Worm (Caenorhabditis elegans): ENCODE data around the gene C24D10.5.

Gene C24D10.5

DNA sequence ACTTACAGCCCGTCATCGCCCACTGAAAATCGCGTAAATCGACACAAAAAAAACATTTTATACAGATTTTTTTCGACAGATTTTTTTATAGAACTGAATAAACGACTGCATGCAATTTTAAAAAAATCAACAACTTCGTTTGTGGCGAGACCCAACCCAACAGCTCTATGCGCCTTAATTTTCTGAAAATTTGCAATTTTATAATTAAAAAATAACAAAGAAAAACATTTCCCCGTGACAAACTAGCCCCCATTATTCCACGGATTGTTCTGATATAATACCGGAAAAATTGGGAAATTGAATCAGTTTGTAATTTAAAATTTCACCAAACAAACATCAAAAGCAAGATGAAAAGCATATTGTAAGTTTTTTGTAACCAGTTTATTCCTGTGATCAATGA lies 16.1 kb downstream of the C24D10.5 start, which contains the start of gene ptp-5.1:
Gene ptp-5.1, plus strand, starts transcription at position 301 of the 400 bp plus-strand sequence.
- TF ChIP-seq sma-3 (GFP tag; optimal IDR thresholded peaks at IDR 0.05) = no peak
- TF ChIP-seq ceh-16 (tag; optimal IDR thresholded peaks at IDR 0.05) = no peak
- TF ChIP-seq elt-3 (tag; optimal IDR thresholded peaks at IDR 0.05) = no peak
- TF ChIP-seq R02D3.7 (tag; optimal IDR thresholded peaks at IDR 0.05) = no peak
- TF ChIP-seq alr-1 (tag; optimal IDR thresholded peaks at IDR 0.05) = no peak
- TF ChIP-seq blmp-1 (tag; optimal IDR thresholded peaks at IDR 0.05; ENCODE audit: insufficient read depth) = no peak
- TF ChIP-seq lin-39 (tag; optimal IDR thresholded peaks at IDR 0.05) = no peak
- no peak for TF ChIP-seq fos-1 (tag; optimal IDR thresholded peaks at IDR 0.05)
- TF ChIP-seq nhr-129 (tag; optimal IDR thresholded peaks at IDR 0.05) = no peak
- no peak for TF ChIP-seq nhr-237 (tag; optimal IDR thresholded peaks at IDR 0.05)
- no peak for TF ChIP-seq mbf-1 (tag; optimal IDR thresholded peaks at IDR 0.05)
- TF ChIP-seq elt-1 (tag; optimal IDR thresholded peaks at IDR 0.05) = no peak

DNA sequence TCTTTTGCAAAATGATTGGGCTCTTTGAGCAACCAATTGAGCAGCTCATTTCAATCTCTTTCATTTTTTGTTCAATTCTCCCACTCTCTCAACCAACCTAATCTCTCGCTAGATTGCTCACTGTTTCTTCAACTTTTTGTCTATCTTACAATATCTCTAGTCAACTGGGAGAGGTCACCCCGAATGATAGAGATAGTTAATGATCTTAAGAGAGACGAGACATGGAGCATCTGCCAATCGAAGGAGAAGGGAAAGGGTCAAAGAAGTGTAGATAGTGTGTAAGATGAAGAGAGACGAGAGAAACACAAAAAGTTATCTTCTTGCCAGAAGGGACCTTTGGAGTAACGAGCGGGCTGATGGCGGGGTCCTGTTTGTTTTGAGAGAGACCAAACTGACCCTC lies 19.4 kb downstream of the C24D10.5 start:
- TF ChIP-seq ZK546.5 (tag; optimal IDR thresholded peaks at IDR 0.05) (no peak), nhr-21 (tag; optimal IDR thresholded peaks at IDR 0.05) (no peak), skn-1 (tag; optimal IDR thresholded peaks at IDR 0.05) (no peak), crh-2 (tag; optimal IDR thresholded peaks at IDR 0.05) (no peak), mdl-1 (tag; optimal IDR thresholded peaks at IDR 0.05) (no peak), nhr-10 (tag; optimal IDR thresholded peaks at IDR 0.05) (no peak), alr-1 (tag; optimal IDR thresholded peaks at IDR 0.05) (no peak), nhr-25 (tag; optimal IDR thresholded peaks at IDR 0.05) (no peak), sem-4 (tag; optimal IDR thresholded peaks at IDR 0.05) (no peak), C34F6.9 (tag; optimal IDR thresholded peaks at IDR 0.05) (peak; percentile 48), aly-2 (tag; optimal IDR thresholded peaks at IDR 0.05) (no peak), zag-1 (tag; optimal IDR thresholded peaks at IDR 0.05) (no peak), ztf-11 (tag; optimal IDR thresholded peaks at IDR 0.05) (no peak), F13H6.1 (tag; optimal IDR thresholded peaks at IDR 0.05) (peak; percentile 68), nhr-129 (tag; optimal IDR thresholded peaks at IDR 0.05) (peak; percentile 68), ama-1 (optimal IDR thresholded peaks at IDR 0.05) (no peak), nhr-6 (tag; optimal IDR thresholded peaks at IDR 0.05) (no peak), elt-1 (tag; optimal IDR thresholded peaks at IDR 0.05) (no peak), ceh-82 (tag; optimal IDR thresholded peaks at IDR 0.05) (no peak), lin-39 (tag; optimal IDR thresholded peaks at IDR 0.05) (no peak), nhr-237 (tag; optimal IDR thresholded peaks at IDR 0.05) (no peak), nhr-23 (tag; optimal IDR thresholded peaks at IDR 0.05) (no peak), sma-9 (GFP tag; optimal IDR thresholded peaks at IDR 0.05) (peak; percentile 41), sma-9 (tag; optimal IDR thresholded peaks at IDR 0.05) (no peak), dmd-4 (tag; optimal IDR thresholded peaks at IDR 0.05) (no peak), nhr-12 (tag; optimal IDR thresholded peaks at IDR 0.05) (no peak), gmeb-1 (tag; optimal IDR thresholded peaks at IDR 0.05) (no peak), lsy-2 (tag; optimal IDR thresholded peaks at IDR 0.05) (no peak), lin-11 (tag; optimal IDR thresholded peaks at IDR 0.05) (no peak)

DNA sequence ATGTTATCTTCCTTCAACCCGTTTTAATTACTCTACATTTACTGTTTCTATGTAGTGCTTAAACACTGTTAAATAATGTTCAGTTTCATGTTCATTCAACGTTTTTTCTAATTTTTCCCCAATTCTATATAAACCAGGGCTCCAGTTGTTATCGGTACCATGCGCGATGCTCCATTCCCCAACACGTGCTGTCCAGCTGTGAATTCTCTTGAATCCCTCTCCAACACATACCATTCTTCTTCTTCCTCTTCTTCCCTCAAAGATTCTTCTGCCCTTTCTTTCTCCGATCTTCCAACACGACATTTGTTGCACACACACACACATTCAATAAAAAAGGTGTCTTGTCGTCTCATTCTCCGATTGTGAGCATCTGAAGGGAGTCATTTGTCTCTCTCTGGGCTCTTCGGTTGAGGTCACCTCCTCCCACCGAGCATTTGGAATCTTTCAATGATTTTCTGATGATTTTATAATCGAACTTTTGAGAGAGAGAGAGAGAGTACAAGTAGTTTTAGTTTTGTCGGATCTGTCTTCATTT lies 22.2 kb downstream of the C24D10.5 start:
- TF ChIP-seq F13H6.1 (tag; optimal IDR thresholded peaks at IDR 0.05) = peak; percentile 9
- no peak for TF ChIP-seq ztf-11 (tag; optimal IDR thresholded peaks at IDR 0.05)
- peak; percentile 3 for TF ChIP-seq nhr-129 (tag; optimal IDR thresholded peaks at IDR 0.05)

DNA sequence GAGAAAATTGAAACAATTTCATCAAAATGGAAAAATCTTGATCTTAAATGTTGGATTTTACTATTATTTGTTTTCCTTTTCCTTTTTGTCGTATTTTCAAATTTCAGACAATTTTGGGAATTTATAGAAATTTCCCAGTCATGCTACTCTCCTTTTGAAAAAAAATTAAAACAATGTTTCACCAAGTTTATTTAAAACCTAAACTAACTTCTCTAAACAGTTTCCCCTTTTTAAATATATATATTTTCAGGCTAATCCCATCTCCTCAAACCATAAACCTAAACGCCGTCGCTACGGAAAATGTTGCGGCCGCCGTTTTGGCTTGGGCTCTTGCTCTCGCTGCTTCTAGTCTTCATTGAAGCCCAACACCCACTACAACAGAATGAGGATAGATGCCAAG lies 23.1 kb downstream of the C24D10.5 start, which contains the start of gene lam-1:
Gene lam-1, plus strand, starts transcription at position 301 of the 400 bp plus-strand sequence.
- TF ChIP-seq gmeb-1 (tag; optimal IDR thresholded peaks at IDR 0.05) = no peak
- TF ChIP-seq blmp-1 (tag; optimal IDR thresholded peaks at IDR 0.05; ENCODE audit: insufficient read depth) = no peak
- TF ChIP-seq nhr-129 (tag; optimal IDR thresholded peaks at IDR 0.05) = no peak
- no peak for TF ChIP-seq nhr-23 (tag; optimal IDR thresholded peaks at IDR 0.05)
- TF ChIP-seq sem-4 (tag; optimal IDR thresholded peaks at IDR 0.05) = no peak
- TF ChIP-seq lin-13 (GFP tag; optimal IDR thresholded peaks at IDR 0.05) = no peak
- TF ChIP-seq F13H6.1 (tag; optimal IDR thresholded peaks at IDR 0.05) = no peak
- TF ChIP-seq nhr-21 (tag; optimal IDR thresholded peaks at IDR 0.05) = no peak
- TF ChIP-seq mbf-1 (tag; optimal IDR thresholded peaks at IDR 0.05) = no peak
- no peak for TF ChIP-seq peb-1 (tag; optimal IDR thresholded peaks at IDR 0.05)

All from whole organism, L2 larva.